Fruit fly (Drosophila melanogaster): Measurements from ENCODE around the gene up.

The up gene

DNA sequence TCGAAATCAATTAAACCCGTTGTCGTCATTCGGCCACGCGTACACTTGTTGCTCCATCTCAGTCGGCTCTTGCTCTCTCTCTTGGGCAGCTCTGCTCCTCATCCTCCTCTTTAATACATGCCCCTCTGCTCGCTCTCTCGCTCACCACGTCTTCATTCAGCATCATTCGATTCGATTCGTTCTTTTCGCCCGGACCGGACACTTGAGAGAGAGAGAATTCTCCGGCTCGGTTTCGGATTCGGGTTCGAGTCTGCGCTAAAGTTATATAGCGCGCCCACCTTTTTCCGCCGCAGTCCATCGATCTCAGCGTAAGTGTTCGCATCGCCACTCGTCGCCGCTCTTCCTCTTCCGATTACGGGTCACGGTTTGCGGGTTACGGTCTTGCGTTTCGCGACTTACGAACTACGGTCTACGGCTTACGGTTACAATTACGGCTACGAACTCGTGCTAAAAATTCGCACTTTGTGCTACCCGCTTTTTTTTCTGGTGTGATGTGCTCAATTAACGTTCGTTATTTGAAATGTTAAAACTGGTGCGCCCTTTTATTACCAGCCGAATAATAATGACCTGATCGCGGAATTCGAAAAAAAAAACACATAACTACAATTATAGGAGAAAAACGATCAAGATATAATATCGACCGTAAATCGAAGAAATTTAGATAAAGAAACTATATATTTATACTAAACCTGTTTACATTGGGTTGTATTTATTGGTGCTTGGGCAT is 39.7 kb upstream of the up start (continued):
- TF ChIP-seq Trl (optimal IDR thresholded peaks at IDR 0.05) = peak; percentile 91 to 95
- TF ChIP-seq Trl (GFP tag; optimal IDR thresholded peaks at IDR 0.05) = peak; percentile 34
- TF ChIP-seq CG34376 (GFP tag; optimal IDR thresholded peaks at IDR 0.05) = peak; percentile 50
- TF ChIP-seq amos (GFP tag; IDR thresholded peaks at IDR 0.05; ENCODE audit: partially characterized antibody) = peak; percentile 29; the same call in 1 of the 2 replicates
- peak; percentile 28; the same call in 1 of the 2 replicates for TF ChIP-seq CG13287 (GFP tag; IDR thresholded peaks at IDR 0.05; ENCODE audit: partially characterized antibody)
- peak; percentile 76 for TF ChIP-seq CG17385 (GFP tag; optimal IDR thresholded peaks at IDR 0.05)
- no peak for TF ChIP-seq CG8089 (GFP tag; optimal IDR thresholded peaks at IDR 0.05)
- no peak for TF ChIP-seq CG14710 (tag; optimal IDR thresholded peaks at IDR 0.05)
- TF ChIP-seq NFAT (GFP tag; IDR thresholded peaks at IDR 0.05) = peak; percentile 55; the same call in 1 of the 2 replicates
- no peak for TF ChIP-seq CG9609 (GFP tag; optimal IDR thresholded peaks at IDR 0.05)
- TF ChIP-seq kah (GFP tag; optimal IDR thresholded peaks at IDR 0.05) = peak; percentile 76
- TF ChIP-seq CG18599 (GFP tag; optimal IDR thresholded peaks at IDR 0.05) = no peak
- TF ChIP-seq CG17328 (GFP tag; IDR thresholded peaks at IDR 0.05) = 0 out of 2 replicates have a peak, but pooled peaks have one; percentile 16
- no peak for TF ChIP-seq ATbp (GFP tag; optimal IDR thresholded peaks at IDR 0.05)
- peak; percentile 80 for TF ChIP-seq crol (GFP tag; IDR thresholded peaks at IDR 0.05)
- no peak for TF ChIP-seq CG5180 (GFP tag; optimal IDR thresholded peaks at IDR 0.05)
- TF ChIP-seq CG9437 (GFP tag; optimal IDR thresholded peaks at IDR 0.05) = peak; percentile 74
- TF ChIP-seq CG7987 (GFP tag; optimal IDR thresholded peaks at IDR 0.05) = peak; percentile 36
- TF ChIP-seq lab (GFP tag; optimal IDR thresholded peaks at IDR 0.05) = peak; percentile 15
- no peak for TF ChIP-seq Mad (GFP tag; optimal IDR thresholded peaks at IDR 0.05)
- peak; percentile 56 for TF ChIP-seq sens (GFP tag)
- peak; percentile 83; the same call in 1 of the 4 replicates for TF ChIP-seq chinmo (GFP tag; IDR thresholded peaks at IDR 0.05; ENCODE audit: partially characterized antibody)
- peak; percentile 34 for TF ChIP-seq pita (GFP tag; optimal IDR thresholded peaks at IDR 0.05)
- TF ChIP-seq cg (GFP tag; optimal IDR thresholded peaks at IDR 0.05) = peak; percentile 74
- no peak for TF ChIP-seq jigr1 (GFP tag; IDR thresholded peaks at IDR 0.05)
- peak; percentile 10 for TF ChIP-seq CG15514 (GFP tag; optimal IDR thresholded peaks at IDR 0.05)
- TF ChIP-seq Scr (GFP tag; IDR thresholded peaks at IDR 0.05; ENCODE audit: partially characterized antibody) = peak; percentile 37
- no peak for TF ChIP-seq Myb (GFP tag; optimal IDR thresholded peaks at IDR 0.05)
- TF ChIP-seq CG42726 (GFP tag; IDR thresholded peaks at IDR 0.05; ENCODE audit: partially characterized antibody) = peak; percentile 50; the same call in 1 of the 2 replicates
- peak; percentile 31 for TF ChIP-seq CG3281 (GFP tag; optimal IDR thresholded peaks at IDR 0.05)
- peak; percentile 53 for TF ChIP-seq CG10543 (GFP tag; optimal IDR thresholded peaks at IDR 0.05)
- no peak for TF ChIP-seq slbo (GFP tag; IDR thresholded peaks at IDR 0.05)
- TF ChIP-seq zfh1 (GFP tag; IDR thresholded peaks at IDR 0.05) = no peak
- peak; percentile 35 for TF ChIP-seq MTF-1 (GFP tag; optimal IDR thresholded peaks at IDR 0.05; ENCODE audit: borderline replicate concordance)
- TF ChIP-seq Hmr (GFP tag; optimal IDR thresholded peaks at IDR 0.05) = peak; percentile 16
- TF ChIP-seq Deaf1 (tag; optimal IDR thresholded peaks at IDR 0.05) = peak; percentile 92
- peak in 1 of 2 experiments; percentile 86 for TF ChIP-seq Pdp1 (GFP tag; optimal IDR thresholded peaks at IDR 0.05)
- TF ChIP-seq CTCF (GFP tag; optimal IDR thresholded peaks at IDR 0.05) = peak; percentile 44
- peak; percentile 87 for TF ChIP-seq Med (GFP tag)
- peak; percentile 56 for TF ChIP-seq Nf-YC (tag; optimal IDR thresholded peaks at IDR 0.05)
- peak; percentile 26 for TF ChIP-seq CG6765 (GFP tag; optimal IDR thresholded peaks at IDR 0.05)
- TF ChIP-seq dati (GFP tag; IDR thresholded peaks at IDR 0.05) = no peak
- no peak for TF ChIP-seq nerfin-2 (GFP tag; IDR thresholded peaks at IDR 0.05; ENCODE audit: partially characterized antibody)
- TF ChIP-seq pum (GFP tag; optimal IDR thresholded peaks at IDR 0.05) = no peak
- peak; percentile 54 for TF ChIP-seq Fer1 (GFP tag; optimal IDR thresholded peaks at IDR 0.05)
